Worm (Caenorhabditis elegans): ENCODE results near the gene F35F10.13.

ce11 chrV:3362475-3362874 lies 43.6 kb upstream of the F35F10.13 start, which contains the start of gene C04E12.4:
- TF ChIP-seq ztf-11 (tag; optimal IDR thresholded peaks at IDR 0.05) (no peak), elt-3 (tag; optimal IDR thresholded peaks at IDR 0.05) (no peak), mdl-1 (tag; optimal IDR thresholded peaks at IDR 0.05) (no peak), nhr-21 (tag; optimal IDR thresholded peaks at IDR 0.05) (no peak), crh-2 (tag; optimal IDR thresholded peaks at IDR 0.05) (no peak), skn-1 (tag; optimal IDR thresholded peaks at IDR 0.05) (no peak), lin-13 (GFP tag; optimal IDR thresholded peaks at IDR 0.05) (no peak), nhr-25 (tag; optimal IDR thresholded peaks at IDR 0.05) (no peak), dmd-4 (tag; optimal IDR thresholded peaks at IDR 0.05) (no peak), nhr-12 (tag; optimal IDR thresholded peaks at IDR 0.05) (no peak), snpc-4 (tag; optimal IDR thresholded peaks at IDR 0.05) (no peak), nhr-237 (tag; optimal IDR thresholded peaks at IDR 0.05) (no peak), nhr-11 (tag; optimal IDR thresholded peaks at IDR 0.05) (no peak)
